Worm (Caenorhabditis elegans): Measurements from ENCODE around the gene T07G12.3.

DNA sequence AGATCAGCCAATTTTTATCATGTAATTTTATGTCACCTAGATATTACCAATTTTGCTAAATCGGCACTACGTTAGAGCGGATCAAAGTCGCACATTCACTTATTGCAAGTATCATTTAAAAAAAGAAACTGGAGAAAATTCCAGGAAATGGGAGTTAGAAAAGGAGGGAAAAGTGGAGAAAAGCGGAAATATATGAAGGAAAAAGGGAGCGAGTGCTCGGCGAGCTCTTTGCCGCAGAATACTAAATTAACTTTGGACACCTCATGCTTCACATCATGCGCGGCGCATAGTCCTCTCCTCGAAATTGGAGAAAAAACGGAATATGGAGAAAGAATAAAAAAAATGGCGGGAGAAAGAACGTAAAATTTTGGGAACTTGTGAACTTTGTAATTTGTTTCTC, 26.2 kb upstream of the T07G12.3 start:
- TF ChIP-seq W03F9.2 (tag; optimal IDR thresholded peaks at IDR 0.05) (no peak), him-1 (tag; optimal IDR thresholded peaks at IDR 0.05) (peak; percentile 14), dao-5 (tag; optimal IDR thresholded peaks at IDR 0.05) (no peak)

Measured in whole organism, L4/young adult.